Worm (Caenorhabditis elegans): Measurements from ENCODE around the gene elo-3.
"Not testable (repeated sequence)": the region's sequence is repeated elsewhere in the genome, so short reads cannot be mapped to it uniquely, and the experiment has no call there.

Gene elo-3

DNA sequence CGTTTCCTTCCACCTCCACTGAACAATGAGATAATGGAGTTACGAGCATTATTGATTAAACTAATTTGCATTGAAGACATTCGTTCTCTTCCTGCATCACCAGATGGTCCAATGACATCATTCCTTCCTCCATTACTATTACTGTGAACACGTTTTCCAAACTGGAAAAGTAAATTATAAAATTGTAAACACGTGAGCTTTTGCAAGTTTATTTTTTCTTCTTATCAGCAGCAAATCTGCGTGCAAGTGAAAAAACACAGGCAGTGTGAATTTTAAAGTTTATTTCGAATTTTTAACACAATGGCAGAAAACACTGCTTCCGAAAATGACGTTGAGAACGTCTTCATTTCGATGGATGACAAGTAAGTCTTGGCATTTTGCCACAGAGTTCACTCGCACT is 9.7 kb downstream of the elo-3 start, which contains the start of gene D2024.1:
TSS of gene D2024.1 (plus strand) at position 301 of the 400 bp plus-strand sequence.
- not testable (repeated sequence) for TF ChIP-seq hrde-1 (tag; optimal IDR thresholded peaks at IDR 0.05; ENCODE audit: borderline replicate concordance); sdz-38 (tag; optimal IDR thresholded peaks at IDR 0.05); snpc-1.3 (tag; optimal IDR thresholded peaks at IDR 0.05; ENCODE audit: insufficient read depth)

DNA sequence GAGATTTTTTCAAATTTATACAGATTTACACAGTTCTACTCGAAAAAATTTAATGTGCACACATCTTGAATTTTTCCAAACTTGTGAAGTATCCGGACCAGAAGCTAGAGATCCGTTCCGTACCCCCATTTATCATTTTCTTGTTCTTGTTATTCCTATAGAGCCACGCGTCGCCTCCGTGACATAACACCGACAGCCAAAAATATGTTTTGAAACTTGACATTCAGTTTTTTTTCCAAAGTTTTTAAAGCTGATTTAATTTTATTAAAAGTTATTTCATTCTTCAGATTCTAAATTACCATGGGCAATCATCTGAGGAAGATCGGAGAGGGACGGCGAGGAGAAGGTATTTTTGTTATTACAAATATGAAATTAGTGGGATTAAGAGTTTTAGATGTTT is 12.6 kb downstream of the elo-3 start, which contains the start of gene D2024.18:
TSS of gene D2024.18 (plus strand) at position 301 of the 400 bp plus-strand sequence.
- TF ChIP-seq efl-1 (GFP tag; optimal IDR thresholded peaks at IDR 0.05): no peak
- TF ChIP-seq let-607 (tag; optimal IDR thresholded peaks at IDR 0.05): no peak
- no peak for TF ChIP-seq rec-8 (tag; optimal IDR thresholded peaks at IDR 0.05)
- TF ChIP-seq atf-7 (tag; optimal IDR thresholded peaks at IDR 0.05): no peak
- TF ChIP-seq akir-1 (GFP tag; optimal IDR thresholded peaks at IDR 0.05): no peak
- no peak for TF ChIP-seq F52B5.7 (tag; optimal IDR thresholded peaks at IDR 0.05)
- TF ChIP-seq bed-2 (GFP tag; IDR thresholded peaks at IDR 0.05): no peak
- no peak for TF ChIP-seq bed-1 (GFP tag; IDR thresholded peaks at IDR 0.05)
- TF ChIP-seq unc-62 (GFP tag; optimal IDR thresholded peaks at IDR 0.05): no peak
- TF ChIP-seq pbrm-1 (GFP tag; IDR thresholded peaks at IDR 0.05): no peak
- TF ChIP-seq Y95B8A.8 (GFP tag; IDR thresholded peaks at IDR 0.05): no peak
- no peak for TF ChIP-seq hlh-12 (tag; optimal IDR thresholded peaks at IDR 0.05)
- TF ChIP-seq pha-4 (tag; optimal IDR thresholded peaks at IDR 0.05): no peak
- no peak for TF ChIP-seq hsf-1 (GFP tag; IDR thresholded peaks at IDR 0.05)
- no peak for TF ChIP-seq T07F8.4 (tag; optimal IDR thresholded peaks at IDR 0.05)
- TF ChIP-seq zim-3 (tag; optimal IDR thresholded peaks at IDR 0.05): no peak
- no peak for TF ChIP-seq madf-8 (GFP tag; conservative IDR thresholded peaks at IDR 0.05)
- no peak for TF ChIP-seq snpc-1.1 (tag; optimal IDR thresholded peaks at IDR 0.05; ENCODE audit: insufficient read depth)
- no peak for TF ChIP-seq ztf-26 (tag; optimal IDR thresholded peaks at IDR 0.05)
- no peak for TF ChIP-seq snpc-3.4 (tag; optimal IDR thresholded peaks at IDR 0.05)

DNA sequence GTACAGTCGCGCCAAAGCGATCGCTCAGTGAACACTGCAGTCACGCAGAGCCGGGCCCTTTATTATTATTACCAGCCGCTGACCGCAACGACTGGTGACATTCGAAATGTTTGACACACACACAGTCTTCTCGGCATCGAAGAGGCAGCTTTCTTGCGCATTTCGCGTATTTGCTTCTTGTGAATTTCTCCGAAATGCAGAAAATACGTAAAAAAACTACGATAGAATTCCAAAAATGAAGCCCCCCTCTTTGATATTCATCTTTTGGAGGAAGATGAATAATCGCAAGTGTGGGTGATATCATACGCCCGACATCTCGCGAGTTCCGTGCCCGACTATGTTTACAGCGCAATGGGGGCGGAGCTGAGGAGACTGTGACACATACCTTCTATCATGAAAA is 15.8 kb downstream of the elo-3 start:
- no peak for TF ChIP-seq nhr-120 (GFP tag; IDR thresholded peaks at IDR 0.05)
- peak; percentile 76 for TF ChIP-seq him-1 (tag; optimal IDR thresholded peaks at IDR 0.05)
- TF ChIP-seq ceh-100 (GFP tag; IDR thresholded peaks at IDR 0.05): 0 out of 2 replicates have a peak, but pooled peaks have one; percentile 27
- TF ChIP-seq F49E8.2 (tag; optimal IDR thresholded peaks at IDR 0.05; ENCODE audit: insufficient read depth): peak; percentile 62
- TF ChIP-seq somi-1 (GFP tag; optimal IDR thresholded peaks at IDR 0.05): no peak
- TF ChIP-seq dox-1 (GFP tag; IDR thresholded peaks at IDR 0.05): peak; percentile 53; the same call in 1 of the 2 replicates
- no peak for TF ChIP-seq lin-54 (GFP tag; optimal IDR thresholded peaks at IDR 0.05)
- TF ChIP-seq D2030.7 (GFP tag; IDR thresholded peaks at IDR 0.05): 0 out of 2 replicates have a peak, but pooled peaks have one; percentile 38
- peak; percentile 85 for TF ChIP-seq snpc-4 (GFP tag; optimal IDR thresholded peaks at IDR 0.05)
- TF ChIP-seq snpc-4 (tag; optimal IDR thresholded peaks at IDR 0.05): peak; percentile 87 to 95 (median 88)
- TF ChIP-seq Y95B8A.8 (GFP tag; IDR thresholded peaks at IDR 0.05): no peak
- TF ChIP-seq ekl-4 (GFP tag; IDR thresholded peaks at IDR 0.05): 0 out of 2 replicates have a peak, but pooled peaks have one; percentile 27
- TF ChIP-seq madf-8 (GFP tag; conservative IDR thresholded peaks at IDR 0.05): 0 out of 2 replicates have a peak, but pooled peaks have one; percentile 28
- no peak for TF ChIP-seq ztf-18 (tag; optimal IDR thresholded peaks at IDR 0.05)
- TF ChIP-seq mcd-1 (GFP tag; IDR thresholded peaks at IDR 0.05): 0 out of 2 replicates have a peak, but pooled peaks have one; percentile 14
- TF ChIP-seq repo-1 (tag; optimal IDR thresholded peaks at IDR 0.05): no peak
- TF ChIP-seq ceh-79 (tag; optimal IDR thresholded peaks at IDR 0.05): no peak
- peak; percentile 91 for TF ChIP-seq snpc-1.1 (tag; optimal IDR thresholded peaks at IDR 0.05; ENCODE audit: insufficient read depth)
- TF ChIP-seq snpc-3.4 (tag; optimal IDR thresholded peaks at IDR 0.05): peak; percentile 64
- peak; percentile 58; the same call in 1 of the 2 replicates for TF ChIP-seq B0336.3 (GFP tag; IDR thresholded peaks at IDR 0.05)
- peak; percentile 35 for TF ChIP-seq lsl-1 (GFP tag; optimal IDR thresholded peaks at IDR 0.05)
- no peak for TF ChIP-seq bed-2 (GFP tag; IDR thresholded peaks at IDR 0.05)
- no peak for TF ChIP-seq athp-1 (tag; optimal IDR thresholded peaks at IDR 0.05)
- TF ChIP-seq attf-6 (GFP tag; IDR thresholded peaks at IDR 0.05): peak; percentile 92
- peak; percentile 54 for TF ChIP-seq tbp1 (GFP tag; optimal IDR thresholded peaks at IDR 0.05)
- TF ChIP-seq bed-1 (GFP tag; IDR thresholded peaks at IDR 0.05): no peak
- TF ChIP-seq hsf-1 (GFP tag; IDR thresholded peaks at IDR 0.05): 0 out of 2 replicates have a peak, but pooled peaks have one; percentile 37
- TF ChIP-seq madf-6 (GFP tag; IDR thresholded peaks at IDR 0.05): peak; percentile 34; the same call in 1 of the 2 replicates
